Worm (Caenorhabditis elegans): ENCODE data around the gene lgc-18.

DNA sequence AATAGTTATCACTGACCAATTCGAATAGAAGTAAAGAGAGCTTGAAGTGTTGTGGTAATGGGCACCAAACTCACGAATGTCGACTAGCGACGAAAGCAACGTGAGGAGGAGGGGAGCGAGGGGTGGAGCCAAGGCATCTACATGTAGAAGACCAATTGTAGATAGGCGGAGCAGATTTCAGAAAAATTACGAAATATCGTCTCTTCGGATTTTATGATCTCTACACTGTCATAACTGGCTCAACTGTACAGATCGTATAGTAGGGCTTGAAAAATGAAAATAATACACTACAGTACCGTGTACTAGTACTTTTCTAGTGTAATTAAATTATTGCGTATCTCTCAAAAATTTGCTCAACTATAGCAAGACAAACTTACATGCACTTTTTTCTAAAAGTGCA, 32.4 kb upstream of the lgc-18 start, which contains the start of gene W03G11.4:
- TF ChIP-seq rcor-1 (GFP tag; IDR thresholded peaks at IDR 0.05) (no peak), ceh-91 (GFP tag; IDR thresholded peaks at IDR 0.05) (no peak), gei-17 (GFP tag; optimal IDR thresholded peaks at IDR 0.05) (no peak), F10E7.11 (tag; optimal IDR thresholded peaks at IDR 0.05) (no peak), lir-1 (GFP tag; conservative IDR thresholded peaks at IDR 0.05) (no peak), snpc-4 (GFP tag; optimal IDR thresholded peaks at IDR 0.05) (no peak), snpc-4 (tag; optimal IDR thresholded peaks at IDR 0.05) (no peak), F57A8.1 (GFP tag; optimal IDR thresholded peaks at IDR 0.05) (no peak), ceh-40 (GFP tag; IDR thresholded peaks at IDR 0.05) (no peak), nhr-90 (tag; optimal IDR thresholded peaks at IDR 0.05) (no peak)
